Fruit fly (Drosophila melanogaster): ENCODE measurements around the gene Taf13.
A peak's percentile ranks its signal among the peaks of the same experiment; 100 is the strongest.

The Taf13 gene

DNA sequence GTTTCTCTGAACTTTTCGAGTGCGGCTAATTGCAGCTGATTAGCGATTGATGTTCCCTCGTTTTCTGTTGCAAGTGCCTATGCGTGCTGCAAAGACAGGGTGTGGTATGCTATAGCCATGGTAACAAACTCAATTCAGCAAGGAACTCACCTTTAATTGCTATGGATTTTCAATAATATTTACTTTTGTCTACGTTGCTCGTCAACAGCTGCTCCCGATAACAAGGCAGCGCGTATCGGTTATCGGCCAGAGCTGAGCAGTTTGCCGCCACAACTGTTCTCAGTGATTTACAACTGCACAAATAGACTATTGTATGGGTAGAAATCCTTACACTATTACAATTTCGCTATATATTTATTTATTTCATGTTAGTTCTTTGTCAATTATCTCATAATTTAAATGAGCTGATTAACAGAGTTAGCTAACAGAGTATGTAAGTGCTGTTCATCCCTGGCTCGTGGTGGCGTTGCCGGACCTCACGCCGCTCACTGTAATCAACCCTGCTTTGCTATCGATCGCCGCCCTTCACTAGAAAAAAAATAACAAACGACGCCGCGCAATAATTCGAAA is 18.3 kb downstream of the Taf13 start, which contains the start of the genes pr and neb (continued):
- TF ChIP-seq CG4730 (GFP tag; IDR thresholded peaks at IDR 0.05) (no peak), CG3281 (GFP tag; optimal IDR thresholded peaks at IDR 0.05) (no peak), Lim3 (GFP tag; IDR thresholded peaks at IDR 0.05) (no peak), ind (GFP tag; optimal IDR thresholded peaks at IDR 0.05) (peak; percentile 11), Dip3 (GFP tag; optimal IDR thresholded peaks at IDR 0.05) (peak; percentile 24), peb (GFP tag; IDR thresholded peaks at IDR 0.05) (no peak), ab (GFP tag; optimal IDR thresholded peaks at IDR 0.05) (no peak), pzg (GFP tag; optimal IDR thresholded peaks at IDR 0.05) (peak; percentile 72), CG10565 (GFP tag; optimal IDR thresholded peaks at IDR 0.05) (no peak), gfzf (GFP tag; optimal IDR thresholded peaks at IDR 0.05) (peak; percentile 13), CG32772 (GFP tag; IDR thresholded peaks at IDR 0.05) (peak; percentile 77), zfh2 (GFP tag; optimal IDR thresholded peaks at IDR 0.05) (peak; percentile 18), CG1792 (GFP tag; optimal IDR thresholded peaks at IDR 0.05) (no peak), exex (tag; optimal IDR thresholded peaks at IDR 0.05) (peak; percentile 25), PHDP (tag; optimal IDR thresholded peaks at IDR 0.05) (peak; percentile 57), CG14965 (GFP tag; optimal IDR thresholded peaks at IDR 0.05; ENCODE audit: borderline replicate concordance) (no peak), btn (GFP tag; optimal IDR thresholded peaks at IDR 0.05) (no peak), Xbp1 (GFP tag; optimal IDR thresholded peaks at IDR 0.05) (peak; percentile 57), CG10321 (GFP tag; IDR thresholded peaks at IDR 0.05) (peak; percentile 9; the same call in 1 of the 2 replicates), CG4282 (GFP tag; optimal IDR thresholded peaks at IDR 0.05) (no peak), bbx (GFP tag; IDR thresholded peaks at IDR 0.05; ENCODE audit: partially characterized antibody) (no peak; the same call in 1 of the 2 replicates), CG6272 (GFP tag; IDR thresholded peaks at IDR 0.05) (no peak), CG18262 (tag; optimal IDR thresholded peaks at IDR 0.05) (peak; percentile 24), CG9727 (GFP tag; optimal IDR thresholded peaks at IDR 0.05) (peak; percentile 68), Lhr (GFP tag; optimal IDR thresholded peaks at IDR 0.05) (peak; percentile 73), Pdp1 (GFP tag; optimal IDR thresholded peaks at IDR 0.05) (peak; percentile 4 to 45), CTCF (GFP tag; optimal IDR thresholded peaks at IDR 0.05) (no peak), gsb (GFP tag; IDR thresholded peaks at IDR 0.05) (no peak), Six4 (GFP tag; optimal IDR thresholded peaks at IDR 0.05) (no peak), al (GFP tag; IDR thresholded peaks at IDR 0.05) (peak; percentile 55), ro (GFP tag; IDR thresholded peaks at IDR 0.05) (no peak), C15 (GFP tag; IDR thresholded peaks at IDR 0.05) (no peak), ara (GFP tag; IDR thresholded peaks at IDR 0.05) (no peak), B-H1 (GFP tag; IDR thresholded peaks at IDR 0.05) (no peak), esg (GFP tag; conservative IDR thresholded peaks at IDR 0.05) (peak; percentile 72), Antp (GFP tag; optimal IDR thresholded peaks at IDR 0.05) (peak; percentile 39), Spps (tag; optimal IDR thresholded peaks at IDR 0.05) (no peak), Sox100B (GFP tag; optimal IDR thresholded peaks at IDR 0.05) (no peak), cas (GFP tag; IDR thresholded peaks at IDR 0.05) (0 out of 2 replicates have a peak, but pooled peaks have one; percentile 12), slp2 (GFP tag; optimal IDR thresholded peaks at IDR 0.05) (no peak), Dad (GFP tag; optimal IDR thresholded peaks at IDR 0.05) (peak; percentile 56), CG14014 (GFP tag; IDR thresholded peaks at IDR 0.05) (peak; percentile 77), Doc3 (GFP tag; IDR thresholded peaks at IDR 0.05; ENCODE audit: partially characterized antibody) (0 out of 3 replicates have a peak, but pooled peaks have one; percentile 40)

DNA sequence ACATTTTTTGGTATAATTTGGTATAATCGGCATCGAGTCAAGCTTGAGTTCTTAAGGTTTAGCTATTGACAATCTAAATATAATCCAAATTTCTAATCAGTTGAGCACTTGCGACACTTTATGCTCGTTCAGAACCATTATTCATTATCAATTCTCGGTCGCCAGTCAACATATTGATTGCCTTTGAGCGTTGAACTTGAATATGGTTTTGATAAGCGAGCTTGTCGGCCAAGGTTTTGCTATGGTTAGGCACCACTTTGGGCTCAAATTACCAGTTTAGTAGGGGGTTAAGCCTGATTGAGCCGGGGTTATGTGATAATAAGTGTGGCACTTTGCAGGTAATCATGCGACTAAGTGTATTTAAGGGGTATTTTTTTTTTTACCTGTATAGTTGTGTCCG is 19.3 kb downstream of the Taf13 start:
- TF ChIP-seq CG34376 (GFP tag; optimal IDR thresholded peaks at IDR 0.05) (peak; percentile 62), Pdp1 (GFP tag; optimal IDR thresholded peaks at IDR 0.05) (peak in 1 of 2 experiments; percentile 3), ftz-f1 (GFP tag; optimal IDR thresholded peaks at IDR 0.05) (peak; percentile 42), bsh (GFP tag; optimal IDR thresholded peaks at IDR 0.05) (no peak), Awh (GFP tag; IDR thresholded peaks at IDR 0.05) (no peak), exex (tag; optimal IDR thresholded peaks at IDR 0.05) (peak; percentile 53), mirr (GFP tag; optimal IDR thresholded peaks at IDR 0.05) (peak; percentile 75), sug (tag; optimal IDR thresholded peaks at IDR 0.05) (peak; percentile 59), CG2199 (GFP tag; IDR thresholded peaks at IDR 0.05) (0 out of 3 replicates have a peak, but pooled peaks have one; percentile 8)
